Fruit fly (Drosophila melanogaster) whole organism, embryonic: ENCODE data around the gene Cby.

Experiments used
- Antp ChIP-seq: fragments of 200-800 bp; sonication (Bioruptor generic); optimal IDR thresholded peaks from 3 replicates; lab custom pipeline; 2016; ENCODE audit warnings: missing biosample characterization, missing genetic modification characterization
- B-H1 ChIP-seq: fragments of 200-800 bp; sonication (Bioruptor generic); IDR thresholded peaks from 3 replicates; pipeline ENCODE4 v1.3.6; 2022; ENCODE audit warnings: missing biosample characterization, missing genetic modification characterization
- Bdp1 ChIP-seq: fragments of 200-800 bp; sonication (Bioruptor generic); optimal IDR thresholded peaks from 3 replicates; lab custom pipeline; 2016; ENCODE audit warnings: missing biosample characterization, missing genetic modification characterization
- CG11085 ChIP-seq: fragments of 200-800 bp; sonication (Bioruptor generic); IDR thresholded peaks from 2 replicates; pipeline ENCODE4 v1.3.6; 2022; ENCODE audit warnings: missing biosample characterization, missing genetic modification characterization
- CG12155 ChIP-seq: fragments of 200-800 bp; sonication (Bioruptor generic); optimal IDR thresholded peaks from 3 replicates; lab custom pipeline; 2016; ENCODE audit warnings: missing biosample characterization, missing genetic modification characterization
- CG12236 ChIP-seq: fragments of 200-800 bp; sonication (Bioruptor generic); optimal IDR thresholded peaks from 2 replicates; lab custom pipeline; 2016; ENCODE audit warnings: missing biosample characterization, missing genetic modification characterization
- CG13775 ChIP-seq: fragments of 200-800 bp; sonication (Bioruptor generic); optimal IDR thresholded peaks from 3 replicates; lab custom pipeline; 2017; ENCODE audit warnings: missing biosample characterization, mild to moderate bottlenecking, missing genetic modification characterization
- CG14667 ChIP-seq: fragments of 200-800 bp; sonication (Bioruptor generic); IDR thresholded peaks from 2 replicates; pipeline ENCODE4 v1.3.6; 2022; ENCODE audit warnings: missing biosample characterization, missing genetic modification characterization
- CG15696 ChIP-seq: fragments of 200-800 bp; sonication (Bioruptor generic); optimal IDR thresholded peaks from 2 replicates; lab custom pipeline; 2019; ENCODE audit warnings: missing biosample characterization, mild to moderate bottlenecking, missing genetic modification characterization, moderate library complexity
- CG1647 ChIP-seq: fragments of 200-800 bp; sonication (Bioruptor generic); optimal IDR thresholded peaks from 3 replicates; lab custom pipeline; 2016; ENCODE audit warnings: missing biosample characterization, missing genetic modification characterization
- CG16815 ChIP-seq: fragments of 200-800 bp; sonication (Bioruptor generic); optimal IDR thresholded peaks from 3 replicates; lab custom pipeline; 2017; ENCODE audit warnings: missing biosample characterization, mild to moderate bottlenecking, missing genetic modification characterization
- CG16863 ChIP-seq: fragments of 200-800 bp; sonication (Bioruptor generic); optimal IDR thresholded peaks from 3 replicates; lab custom pipeline; 2016; ENCODE audit warnings: missing biosample characterization, missing genetic modification characterization
- CG17328 ChIP-seq: fragments of 200-800 bp; sonication (Bioruptor generic); IDR thresholded peaks from 2 replicates; pipeline ENCODE4 v1.3.6; 2022; ENCODE audit warnings: missing biosample characterization, missing genetic modification characterization
- CG17361 ChIP-seq: fragments of 200-800 bp; sonication (Bioruptor generic); IDR thresholded peaks from 3 replicates; pipeline ENCODE4 v1.3.6; 2022; ENCODE audit warnings: missing biosample characterization, missing genetic modification characterization
- CG18262 ChIP-seq: fragments of 200-800 bp; optimal IDR thresholded peaks from 3 replicates; lab custom pipeline; 2019; ENCODE audit warnings: missing biosample characterization, mild to moderate bottlenecking, missing genetic modification characterization, moderate library complexity
- CG2875 ChIP-seq: fragments of 200-800 bp; sonication (Bioruptor generic); optimal IDR thresholded peaks from 2 replicates; lab custom pipeline; 2017; ENCODE audit warnings: missing biosample characterization, mild to moderate bottlenecking, missing genetic modification characterization, missing genetic modification reagents
- CG32772 ChIP-seq: fragments of 200-800 bp; sonication (Bioruptor generic); IDR thresholded peaks from 2 replicates; pipeline ENCODE4 v1.3.6; 2022; ENCODE audit warnings: missing biosample characterization, missing genetic modification characterization
- CG4424 ChIP-seq: fragments of 200-800 bp; sonication (Bioruptor generic); optimal IDR thresholded peaks from 3 replicates; lab custom pipeline; 2016; ENCODE audit warnings: missing biosample characterization, missing genetic modification characterization
- CG4730 ChIP-seq: fragments of 200-800 bp; sonication (Bioruptor generic); IDR thresholded peaks from 2 replicates; pipeline ENCODE4 v1.3.6; 2022; ENCODE audit warnings: missing biosample characterization, missing genetic modification characterization
- CG6654 ChIP-seq: fragments of 200-800 bp; sonication (Bioruptor generic); optimal IDR thresholded peaks from 2 replicates; lab custom pipeline; 2017; ENCODE audit warnings: missing biosample characterization, mild to moderate bottlenecking, missing genetic modification characterization
- CG6683 ChIP-seq: fragments of 200-800 bp; sonication (Bioruptor generic); optimal IDR thresholded peaks from 2 replicates; lab custom pipeline; 2017; ENCODE audit warnings: missing biosample characterization, mild to moderate bottlenecking, missing genetic modification characterization, missing genetic modification reagents
- CG6689 ChIP-seq: fragments of 200-800 bp; sonication (Bioruptor generic); IDR thresholded peaks from 2 replicates; pipeline ENCODE4 v1.3.6; 2022; ENCODE audit warnings: missing biosample characterization, missing genetic modification characterization
- CG7271 ChIP-seq: fragments of 200-800 bp; sonication (Bioruptor generic); optimal IDR thresholded peaks from 2 replicates; lab custom pipeline; 2018; ENCODE audit warnings: missing biosample characterization, mild to moderate bottlenecking, missing genetic modification characterization, moderate library complexity
- CG7357 ChIP-seq: fragments of 200-800 bp; sonication (Bioruptor generic); IDR thresholded peaks from 3 replicates; pipeline ENCODE4 v1.3.6; 2022; ENCODE audit warnings: missing biosample characterization, missing genetic modification characterization
- CG8281 ChIP-seq: fragments of 200-800 bp; sonication (Bioruptor generic); optimal IDR thresholded peaks from 2 replicates; lab custom pipeline; 2018; ENCODE audit warnings: missing biosample characterization, mild to moderate bottlenecking, missing genetic modification characterization, moderate library complexity
- Gug ChIP-seq: fragments of 200-800 bp; sonication (Bioruptor generic); IDR thresholded peaks from 4 replicates; pipeline ENCODE4 v1.3.6; 2022; ENCODE audit warnings: missing biosample characterization, missing genetic modification characterization
- H2.0 ChIP-seq: fragments of 200-800 bp; sonication (Bioruptor generic); IDR thresholded peaks from 2 replicates; pipeline ENCODE4 v1.3.6; 2022; ENCODE audit warnings: missing biosample characterization, missing genetic modification characterization
- Hand ChIP-seq: fragments of 200-800 bp; sonication (Bioruptor generic); optimal IDR thresholded peaks from 2 replicates; lab custom pipeline; 2017; ENCODE audit warnings: mild to moderate bottlenecking, missing biosample characterization, missing genetic modification reagents, missing genetic modification characterization
- Mes4 ChIP-seq: fragments of 200-800 bp; sonication (Bioruptor generic); optimal IDR thresholded peaks from 2 replicates; lab custom pipeline; 2016; ENCODE audit warnings: missing biosample characterization, missing genetic modification characterization
- Ptx1 ChIP-seq: fragments of 200-800 bp; sonication (Bioruptor generic); IDR thresholded peaks from 2 replicates; pipeline ENCODE4 v1.3.6; 2022; ENCODE audit warnings: missing biosample characterization, missing genetic modification characterization
- Sox100B ChIP-seq: fragments of 200-800 bp; sonication (Bioruptor generic); optimal IDR thresholded peaks from 3 replicates; lab custom pipeline; 2018; ENCODE audit warnings: missing biosample characterization, mild to moderate bottlenecking, missing genetic modification characterization
- al ChIP-seq: fragments of 200-800 bp; sonication (Bioruptor generic); IDR thresholded peaks from 2 replicates; pipeline ENCODE4 v1.3.6; 2022; ENCODE audit warnings: missing biosample characterization, missing genetic modification characterization
- ara ChIP-seq: fragments of 200-800 bp; sonication (Bioruptor generic); IDR thresholded peaks from 2 replicates; pipeline ENCODE4 v1.3.6; 2022; ENCODE audit warnings: missing biosample characterization, missing genetic modification characterization
- ase ChIP-seq: fragments of 200-800 bp; sonication (Bioruptor generic); IDR thresholded peaks from 3 replicates; pipeline ENCODE4 v1.3.6; 2022; ENCODE audit warnings: missing biosample characterization, missing genetic modification characterization
- ash1 ChIP-seq: fragments of 200-800 bp; sonication (Bioruptor generic); optimal IDR thresholded peaks from 2 replicates; lab custom pipeline; 2018; ENCODE audit warnings: missing biosample characterization, mild to moderate bottlenecking, missing genetic modification characterization
- bcd ChIP-seq: fragments of 200-800 bp; sonication (Bioruptor generic); optimal IDR thresholded peaks from 2 replicates; lab custom pipeline; 2017; ENCODE audit warnings: missing biosample characterization, mild to moderate bottlenecking, missing genetic modification characterization
- chn ChIP-seq: fragments of 200-800 bp; sonication (Bioruptor generic); optimal IDR thresholded peaks from 2 replicates; lab custom pipeline; 2016; ENCODE audit warnings: missing biosample characterization, missing genetic modification characterization
- croc ChIP-seq: fragments of 200-800 bp; sonication (Bioruptor generic); conservative IDR thresholded peaks from 3 replicates; pipeline ENCODE4 v1.3.6; 2022; ENCODE audit warnings: missing biosample characterization, missing genetic modification characterization
- dysf ChIP-seq: fragments of 200-800 bp; sonication (Bioruptor generic); IDR thresholded peaks from 3 replicates; pipeline ENCODE4 v1.3.6; 2022; ENCODE audit warnings: missing biosample characterization, missing genetic modification characterization
- fd96Cb ChIP-seq: fragments of 200-800 bp; sonication (Bioruptor generic); optimal IDR thresholded peaks from 2 replicates; lab custom pipeline; 2018; ENCODE audit warnings: missing biosample characterization, mild to moderate bottlenecking, missing genetic modification characterization, moderate library complexity
- grau ChIP-seq: fragments of 200-800 bp; optimal IDR thresholded peaks from 3 replicates; lab custom pipeline; 2019; ENCODE audit warnings: missing biosample characterization, mild to moderate bottlenecking, missing genetic modification characterization, moderate library complexity
- kah ChIP-seq: fragments of 200-800 bp; sonication (Bioruptor generic); optimal IDR thresholded peaks from 2 replicates; lab custom pipeline; 2018; ENCODE audit warnings: missing biosample characterization, mild to moderate bottlenecking, missing genetic modification characterization
- ken ChIP-seq: fragments of 200-800 bp; sonication (Bioruptor generic); IDR thresholded peaks from 3 replicates; pipeline ENCODE4 v1.3.6; 2022; ENCODE audit warnings: missing biosample characterization, missing genetic modification characterization
- pan ChIP-seq, 4 experiments: fragments of >200 bp in 3 of 4; fragments of 200-800 bp in 1 of 4; sonication (Bioruptor generic) in 1 of 4; optimal IDR thresholded peaks in 3 of 4; IDR thresholded peaks in 1 of 4; 2 replicates each; pipeline versions ENCODE4 v1.3.6 to Lab custom; 2017 to 2022; ENCODE audit warnings: missing biosample characterization in 2 of 4, missing genetic modification characterization in 2 of 4, mixed read lengths in 1 of 4
- peb ChIP-seq: fragments of 200-800 bp; sonication (Bioruptor generic); IDR thresholded peaks from 2 replicates; pipeline ENCODE4 v1.3.6; 2022; ENCODE audit warnings: missing biosample characterization, missing genetic modification characterization
- pnt ChIP-seq: fragments of 200-800 bp; sonication (Bioruptor generic); optimal IDR thresholded peaks from 3 replicates; lab custom pipeline; 2016; ENCODE audit warnings: missing biosample characterization, missing genetic modification characterization
- ranshi ChIP-seq: fragments of 200-800 bp; sonication (Bioruptor generic); IDR thresholded peaks from 2 replicates; pipeline ENCODE4 v1.3.6; 2022; ENCODE audit warnings: missing biosample characterization, missing genetic modification characterization
- tin ChIP-seq: fragments of 200-800 bp; sonication (Bioruptor generic); optimal IDR thresholded peaks from 3 replicates; lab custom pipeline; 2016; ENCODE audit warnings: missing biosample characterization, missing genetic modification characterization
- vvl ChIP-seq: fragments of 200-800 bp; sonication (Bioruptor generic); IDR thresholded peaks from 2 replicates; pipeline ENCODE4 v1.3.6; 2022; ENCODE audit warnings: missing biosample characterization, missing genetic modification characterization
- z ChIP-seq: fragments of 200-800 bp; sonication (Bioruptor generic); IDR thresholded peaks from 3 replicates; pipeline ENCODE4 v1.3.6; 2022; ENCODE audit warnings: missing biosample characterization, missing genetic modification characterization
- zf30C ChIP-seq: fragments of 200-800 bp; sonication (Bioruptor generic); optimal IDR thresholded peaks from 3 replicates; lab custom pipeline; 2018; ENCODE audit warnings: missing biosample characterization, mild to moderate bottlenecking, missing genetic modification characterization

Gene Cby

dm6 chr3R:21887588-21888007 lies 19.8 kb downstream of the Cby start (continued):
- TF ChIP-seq CG13775, result peak; percentile 10
- peak; percentile 12 for TF ChIP-seq CG16863 (GFP tag; lab: Kevin White, UChicago)
- TF ChIP-seq croc, result peak; percentile 35; the same call in 1 of the 3 replicates
- TF ChIP-seq al (GFP tag; lab: Robert Waterston, UW), result no peak
- TF ChIP-seq Hand, result no peak
- TF ChIP-seq CG17361 (GFP tag; lab: Robert Waterston, UW), result peak; percentile 85
- no peak for TF ChIP-seq CG15696
- no peak for TF ChIP-seq CG12236 (GFP tag; lab: Kevin White, UChicago)
- no peak for TF ChIP-seq ash1
- peak; percentile 12 for TF ChIP-seq tin (GFP tag; lab: Kevin White, UChicago)
- TF ChIP-seq CG16815 (GFP tag; lab: Kevin White, UChicago), result peak; percentile 32
- peak; percentile 9 for TF ChIP-seq CG6654 (GFP tag; lab: Kevin White, UChicago)
- TF ChIP-seq zf30C, result no peak
- peak; percentile 29; the same call in 1 of the 3 replicates for TF ChIP-seq B-H1 (GFP tag; lab: Robert Waterston, UW)
- TF ChIP-seq ase (GFP tag; lab: Robert Waterston, UW), result peak; percentile 59; the same call in 1 of the 3 replicates
- TF ChIP-seq kah (GFP tag; lab: Kevin White, UChicago), result no peak
- TF ChIP-seq z, result 0 out of 3 replicates have a peak, but pooled peaks have one; percentile 11
- TF ChIP-seq CG7271 (tag; lab: Kevin White, UChicago), result no peak
- peak; percentile 84 for TF ChIP-seq grau
- TF ChIP-seq fd96Cb (tag; lab: Kevin White, UChicago), result peak; percentile 34
- TF ChIP-seq CG4424 (GFP tag; lab: Kevin White, UChicago), result peak; percentile 30
- peak; percentile 32 for TF ChIP-seq bcd
- 0 out of 3 replicates have a peak, but pooled peaks have one; percentile 53 for TF ChIP-seq ken
- TF ChIP-seq ara, result peak; percentile 40
- peak; percentile 72 for TF ChIP-seq CG6689 (GFP tag; lab: Robert Waterston, UW)
- peak; percentile 79 for TF ChIP-seq CG18262 (tag; lab: Kevin White, UChicago)
- TF ChIP-seq pnt, result peak; percentile 35
- TF ChIP-seq CG17328 (GFP tag; lab: Robert Waterston, UW), result peak; percentile 41; the same call in 1 of the 2 replicates
- peak; percentile 24 for TF ChIP-seq CG2875 (GFP tag; lab: Kevin White, UChicago)
- 0 out of 2 replicates have a peak, but pooled peaks have one; percentile 42 for TF ChIP-seq CG14667
- no peak for TF ChIP-seq CG8281 (tag; lab: Kevin White, UChicago)
- peak; percentile 45; the same call in 1 of the 3 replicates for TF ChIP-seq CG7357 (GFP tag; lab: Robert Waterston, UW)
- TF ChIP-seq Mes4 (GFP tag; lab: Kevin White, UChicago), result no peak
- no peak for TF ChIP-seq pan (optimal IDR thresholded peaks at IDR 0.05; lab: Kevin White, UChicago)
- TF ChIP-seq pan (GFP tag; optimal IDR thresholded peaks at IDR 0.05 in 1 of 2, IDR thresholded peaks at IDR 0.05 in 1 of 2), result peak in 1 of 2 experiments; percentile 61
- TF ChIP-seq vvl (GFP tag; lab: Robert Waterston, UW), result peak; percentile 77
- peak; percentile 71 for TF ChIP-seq Gug
- TF ChIP-seq CG12155 (GFP tag; lab: Kevin White, UChicago), result peak; percentile 7
- peak; percentile 25 for TF ChIP-seq Antp (GFP tag; lab: Kevin White, UChicago)
- no peak; the same call in 1 of the 2 replicates for TF ChIP-seq H2.0
- peak; percentile 12 for TF ChIP-seq Sox100B (GFP tag; lab: Kevin White, UChicago)
- TF ChIP-seq CG32772, result peak; percentile 67
- no peak for TF ChIP-seq CG1647 (GFP tag; lab: Kevin White, UChicago)
- TF ChIP-seq CG6683, result no peak
- TF ChIP-seq Bdp1 (GFP tag; lab: Kevin White, UChicago), result no peak
- peak; percentile 65 for TF ChIP-seq Ptx1 (GFP tag; lab: Robert Waterston, UW)
- peak; percentile 53 for TF ChIP-seq ranshi (GFP tag; lab: Robert Waterston, UW)
- TF ChIP-seq dysf (GFP tag; lab: Robert Waterston, UW), result peak; percentile 65
- TF ChIP-seq chn (GFP tag; lab: Kevin White, UChicago), result no peak
- TF ChIP-seq CG4730 (GFP tag; lab: Robert Waterston, UW), result no peak
- 0 out of 2 replicates have a peak, but pooled peaks have one; percentile 19 for TF ChIP-seq CG11085 (GFP tag; lab: Robert Waterston, UW)
- no peak for TF ChIP-seq peb (GFP tag; lab: Robert Waterston, UW)
